Worm (Caenorhabditis elegans) whole organism, dauer: ENCODE measurements around the gene srw-61.

Experiments used
- unc-62 ChIP-seq: sonication (generic microtip); optimal IDR thresholded peaks from 2 replicates; lab custom pipeline; 2017; ENCODE audit warnings: missing biosample characterization, missing genetic modification reagents, missing genetic modification characterization

Gene srw-61

ce11 chrIV:16238555-16238954, at the start of gene srw-61:
Gene srw-61, minus strand, starts transcription at chrIV:16238655.
- TF ChIP-seq unc-62 (GFP tag; lab: Kevin White, UChicago), result no peak

ce11 chrIV:16280614-16281013, 42.2 kb upstream of the srw-61 start, which contains the start of gene clec-191:
Gene clec-191, minus strand, starts transcription at chrIV:16280714.
- no peak for TF ChIP-seq unc-62 (GFP tag; lab: Kevin White, UChicago)

- no peak for TF ChIP-seq unc-62 (GFP tag; lab: Kevin White, UChicago)
Measured at ce11 chrIV:16277902-16278301, 39.4 kb upstream of the srw-61 start, which contains the start of gene ccch-2. Gene ccch-2, plus strand, starts transcription at chrIV:16278202.

ce11 chrIV:16277291-16277690, 38.8 kb upstream of the srw-61 start, which contains the start of gene F38C2.7:
Gene F38C2.7, minus strand, starts transcription at chrIV:16277391.
- no peak for TF ChIP-seq unc-62 (GFP tag; lab: Kevin White, UChicago)

ce11 chrIV:16270955-16271354, 32.5 kb upstream of the srw-61 start, which contains the start of gene F38C2.4:
Gene F38C2.4, plus strand, starts transcription at chrIV:16271255.
- no peak for TF ChIP-seq unc-62 (GFP tag; lab: Kevin White, UChicago)

- TF ChIP-seq unc-62 (GFP tag; lab: Kevin White, UChicago), result no peak
Measured at ce11 chrIV:16257330-16257729, 18.9 kb upstream of the srw-61 start, which contains the start of gene hlh-31. Gene hlh-31, plus strand, starts transcription at chrIV:16257630.

- no peak for TF ChIP-seq unc-62 (GFP tag; lab: Kevin White, UChicago)
Measured at ce11 chrIV:16254464-16254863, 16.0 kb upstream of the srw-61 start, which contains the start of gene hlh-17. Gene hlh-17, plus strand, starts transcription at chrIV:16254764.

DNA sequence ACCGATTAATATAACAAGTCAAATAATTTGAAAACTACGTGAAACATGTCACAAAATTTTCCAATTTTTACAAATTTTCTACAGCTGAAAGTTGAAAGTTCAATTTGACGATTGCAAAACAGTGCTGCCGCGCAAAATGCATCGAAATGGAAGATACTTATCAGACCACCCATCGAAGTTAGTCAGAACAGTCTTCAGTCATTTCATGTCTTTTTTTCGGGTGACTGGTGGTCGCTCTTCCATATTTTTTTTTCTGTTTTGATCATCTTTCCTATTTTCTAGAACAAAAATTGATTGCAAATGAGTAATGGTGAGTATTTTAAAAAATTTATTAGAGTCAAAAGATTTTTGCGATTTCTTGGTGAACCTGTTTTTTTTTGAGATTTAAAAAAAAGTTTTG, 8.7 kb upstream of the srw-61 start, which contains the start of gene F38C2.1:
Gene F38C2.1 (plus strand): TSS at position 301 of the 400 bp plus-strand sequence.
- no peak for TF ChIP-seq unc-62 (GFP tag; lab: Kevin White, UChicago)

- TF ChIP-seq unc-62 (GFP tag; lab: Kevin White, UChicago), result no peak
Measured at ce11 chrIV:16236827-16237226, 1.6 kb downstream of the srw-61 start.

DNA sequence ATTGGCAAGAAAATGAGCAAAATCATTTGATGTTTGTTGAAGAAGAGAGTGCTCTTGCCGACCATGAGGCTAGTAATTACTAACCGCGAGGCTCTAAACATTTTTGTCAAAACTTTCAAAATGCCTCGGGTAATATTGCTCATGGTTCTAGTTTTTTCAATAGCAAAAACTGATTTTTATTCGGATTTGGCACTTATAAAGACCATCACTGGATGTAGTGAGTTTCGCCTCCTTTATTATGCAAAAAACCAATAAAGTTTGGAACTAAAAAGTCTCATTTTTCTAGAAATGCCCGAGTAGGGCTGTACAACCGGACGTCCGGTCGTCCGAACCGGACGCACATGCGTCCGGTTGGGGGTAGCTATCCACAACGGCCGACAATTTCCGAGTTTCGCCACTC, 5.4 kb downstream of the srw-61 start, which contains the start of the genes hpa-1 and irld-39:
Gene hpa-1 (minus strand): TSS at position 101 of the 400 bp plus-strand sequence.
Gene irld-39 (plus strand): TSS at position 121 of the 400 bp plus-strand sequence.
- no peak for TF ChIP-seq unc-62 (GFP tag; lab: Kevin White, UChicago)

DNA sequence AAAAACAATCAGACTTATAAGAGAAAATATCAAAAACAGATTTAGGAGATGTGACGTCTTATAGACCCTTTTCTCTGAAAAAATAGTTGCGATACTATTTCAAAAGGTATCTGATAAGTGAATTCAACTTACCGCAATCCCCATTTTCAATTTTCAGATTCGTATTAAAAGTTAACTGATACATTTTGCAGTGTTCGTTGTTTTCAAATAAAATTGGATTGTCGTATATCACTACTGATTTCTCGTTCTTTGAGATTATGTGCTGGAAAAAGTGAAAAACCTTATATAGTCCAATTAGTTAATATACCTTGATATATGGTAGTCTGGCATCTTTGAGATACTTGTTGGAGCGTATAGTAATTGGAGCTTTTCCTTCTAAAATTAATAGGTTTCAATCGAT, 8.0 kb downstream of the srw-61 start:
- no peak for TF ChIP-seq unc-62 (GFP tag; lab: Kevin White, UChicago)

DNA sequence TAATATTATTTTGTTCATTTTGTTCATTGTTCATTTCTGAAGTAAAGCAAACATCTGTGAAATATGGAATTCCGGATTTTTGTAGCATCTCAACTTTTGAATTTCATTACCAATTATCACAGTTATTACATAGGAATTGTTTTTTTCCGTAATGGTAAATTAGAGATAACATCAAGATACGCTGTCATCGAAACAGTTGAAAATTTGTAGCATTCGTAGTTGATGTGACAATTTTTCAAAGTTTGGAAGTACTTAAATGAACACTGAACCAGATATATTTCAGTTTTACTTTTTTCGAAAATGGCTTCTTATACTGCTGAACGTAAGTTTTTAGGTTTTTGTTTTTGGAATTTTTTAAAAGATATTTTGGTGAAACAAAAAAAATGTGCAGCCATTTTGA, 12.7 kb downstream of the srw-61 start, which contains the start of gene H25K10.4:
Gene H25K10.4 (plus strand): TSS at position 301 of the 400 bp plus-strand sequence.
- no peak for TF ChIP-seq unc-62 (GFP tag; lab: Kevin White, UChicago)

DNA sequence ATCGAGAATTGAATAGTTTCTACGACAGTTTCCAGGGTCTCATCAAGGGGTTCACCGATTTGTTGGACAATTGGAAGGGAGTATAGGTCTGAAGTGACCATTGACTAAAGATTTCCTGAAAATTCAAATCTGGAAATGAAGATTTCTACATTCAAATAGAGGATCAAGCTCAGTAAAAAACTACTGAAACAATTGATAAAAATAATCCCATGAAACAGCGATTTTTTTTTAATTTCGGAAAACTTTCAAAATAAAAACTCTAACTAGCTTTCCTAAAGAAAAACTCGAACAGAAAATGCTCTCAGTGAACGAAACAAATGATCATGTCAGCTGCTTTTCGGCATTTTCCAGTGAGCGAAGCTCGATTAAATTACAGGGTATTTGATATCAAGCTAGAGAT, 16.9 kb downstream of the srw-61 start, which contains the start of gene srv-11:
Gene srv-11 (minus strand): TSS at position 101 of the 400 bp plus-strand sequence.
- TF ChIP-seq unc-62 (GFP tag; lab: Kevin White, UChicago), result no peak

- no peak for TF ChIP-seq unc-62 (GFP tag; lab: Kevin White, UChicago)
Measured at ce11 chrIV:16220688-16221087, 17.8 kb downstream of the srw-61 start.

ce11 chrIV:16216165-16216564, 22.3 kb downstream of the srw-61 start:
- no peak for TF ChIP-seq unc-62 (GFP tag; lab: Kevin White, UChicago)

- TF ChIP-seq unc-62 (GFP tag; lab: Kevin White, UChicago), result no peak
Measured at ce11 chrIV:16210913-16211312, 27.5 kb downstream of the srw-61 start, which contains the start of gene H25K10.2. Gene H25K10.2, minus strand, starts transcription at chrIV:16211013.

DNA sequence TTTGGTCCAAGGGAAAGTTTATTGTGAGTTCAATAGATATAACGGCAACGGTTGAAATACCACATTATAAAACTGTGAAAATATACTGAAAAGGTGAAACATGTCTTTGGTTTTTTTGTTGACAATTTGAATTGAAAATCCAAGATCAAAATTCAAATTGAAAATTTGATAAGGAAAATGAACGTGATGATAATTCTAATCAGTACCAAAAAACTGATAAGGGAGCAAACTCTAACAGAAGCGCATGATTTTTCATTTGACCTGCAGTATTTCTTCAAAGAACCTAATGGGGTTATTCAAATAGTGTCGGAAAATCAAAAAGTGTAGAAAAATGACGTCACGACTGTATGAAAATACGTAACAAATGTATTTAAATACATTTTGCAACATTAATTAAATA, 35.1 kb downstream of the srw-61 start:
- TF ChIP-seq unc-62 (GFP tag; lab: Kevin White, UChicago), result no peak
